Fruit fly (Drosophila melanogaster) whole organism, pupa: ENCODE measurements around the gene Tat.
A peak's percentile ranks its signal among the peaks of the same experiment; 100 is the strongest.

Experiments
- CG10348 ChIP-seq: fragments of 200-800 bp; sonication (Bioruptor generic); IDR thresholded peaks from 2 replicates; pipeline ENCODE4 v1.3.6; 2022; ENCODE audit warnings: missing biosample characterization, missing genetic modification characterization
- CG12605 ChIP-seq: fragments of 200-800 bp; sonication (Bioruptor generic); IDR thresholded peaks from 2 replicates; pipeline ENCODE4 v1.3.6; 2022; ENCODE audit warnings: missing biosample characterization, missing genetic modification characterization
- CG14655 ChIP-seq: fragments of 200-800 bp; sonication (Bioruptor generic); optimal IDR thresholded peaks from 3 replicates; lab custom pipeline; 2017; ENCODE audit warnings: mild to moderate bottlenecking, missing biosample characterization, missing genetic modification reagents, missing genetic modification characterization
- CG15710 ChIP-seq: fragments of 200-800 bp; sonication (Bioruptor generic); optimal IDR thresholded peaks from 2 replicates; lab custom pipeline; 2018; ENCODE audit warnings: missing biosample characterization, mild to moderate bottlenecking, missing genetic modification characterization, moderate library complexity
- CG17806 ChIP-seq: fragments of 200-800 bp; sonication (Bioruptor generic); optimal IDR thresholded peaks from 2 replicates; lab custom pipeline; 2018; ENCODE audit warnings: missing biosample characterization, mild to moderate bottlenecking, missing genetic modification characterization, moderate library complexity
- CG32121 ChIP-seq: fragments of 200-800 bp; sonication (Bioruptor generic); IDR thresholded peaks from 2 replicates; pipeline ENCODE4 v1.3.6; 2022; ENCODE audit warnings: missing biosample characterization, missing genetic modification characterization
- CG4496 ChIP-seq: fragments of 200-800 bp; sonication (Bioruptor generic); IDR thresholded peaks from 3 replicates; pipeline ENCODE4 v1.3.6; 2022; ENCODE audit warnings: missing biosample characterization, missing genetic modification characterization
- CG8301 ChIP-seq: fragments of 200-800 bp; sonication (Bioruptor generic); optimal IDR thresholded peaks from 2 replicates; lab custom pipeline; 2018; ENCODE audit warnings: missing biosample characterization, mild to moderate bottlenecking, missing genetic modification characterization
- CG9948 ChIP-seq: fragments of 200-800 bp; sonication (Bioruptor generic); optimal IDR thresholded peaks from 2 replicates; lab custom pipeline; 2018; ENCODE audit warnings: missing biosample characterization, mild to moderate bottlenecking, missing genetic modification characterization, moderate library complexity
- D1 ChIP-seq: fragments of 200-800 bp; sonication (Bioruptor generic); optimal IDR thresholded peaks from 2 replicates; lab custom pipeline; 2018; ENCODE audit warnings: missing biosample characterization, mild to moderate bottlenecking, missing genetic modification characterization, moderate library complexity
- Pif1B ChIP-seq: fragments of 200-800 bp; sonication (Bioruptor generic); optimal IDR thresholded peaks from 3 replicates; lab custom pipeline; 2016; ENCODE audit warnings: missing biosample characterization, missing genetic modification characterization
- gl ChIP-seq: fragments of 200-800 bp; sonication (Bioruptor generic); optimal IDR thresholded peaks from 2 replicates; lab custom pipeline; 2018; ENCODE audit warnings: missing biosample characterization, mild to moderate bottlenecking, missing genetic modification characterization
- rn ChIP-seq: fragments of 200-800 bp; sonication (Bioruptor generic); IDR thresholded peaks from 2 replicates; pipeline ENCODE4 v1.3.6; 2022; ENCODE audit warnings: missing biosample characterization, missing genetic modification characterization

- TF ChIP-seq CG8301 (tag; lab: Kevin White, UChicago), result peak; percentile 81
- peak; percentile 41; the same call in 1 of the 2 replicates for TF ChIP-seq CG10348
- TF ChIP-seq CG15710 (tag; lab: Kevin White, UChicago), result peak; percentile 87
- TF ChIP-seq Pif1B (GFP tag; lab: Kevin White, UChicago), result peak; percentile 64
- peak; percentile 49; the same call in 1 of the 2 replicates for TF ChIP-seq rn (GFP tag; lab: Robert Waterston, UW)
- peak; percentile 91 for TF ChIP-seq CG4496
- no peak for TF ChIP-seq D1
- peak; percentile 87 for TF ChIP-seq CG32121 (GFP tag; lab: Robert Waterston, UW)
- TF ChIP-seq CG17806 (tag; lab: Kevin White, UChicago), result peak; percentile 83
- 0 out of 2 replicates have a peak, but pooled peaks have one; percentile 48 for TF ChIP-seq CG12605
- no peak for TF ChIP-seq CG14655
- peak; percentile 81 for TF ChIP-seq CG9948 (tag; lab: Kevin White, UChicago)
- TF ChIP-seq gl, result peak; percentile 64
These were observed 23.1 kb upstream of the Tat start, which contains the start of the genes Fbxl4 and Dus2 for dm6 chrX:14237873-14238394.
